Worm (Caenorhabditis elegans) whole organism, L4 larva: ENCODE results near the gene cul-4.

Source experiments
- F26F4.8 ChIP-seq: fragments of 200-800 bp; sonication (Bioruptor generic); conservative IDR thresholded peaks from 2 replicates; pipeline ENCODE4 v1.3.6; 2022; ENCODE audit warnings: missing genetic modification characterization, missing compliant biosample characterization
- F44E2.7 ChIP-seq: fragments of 200-800 bp; sonication (Bioruptor generic); IDR thresholded peaks from 2 replicates; pipeline ENCODE4 v2.1.2; 2022; ENCODE audit warnings: missing genetic modification characterization, missing compliant biosample characterization
- Y48G9A.11 ChIP-seq: fragments of 200-800 bp; sonication (Bioruptor generic); IDR thresholded peaks from 2 replicates; pipeline ENCODE4 v1.3.6; 2022; ENCODE audit warnings: missing genetic modification reagents, missing genetic modification characterization, missing compliant biosample characterization
- Y5F2A.4 ChIP-seq: fragments of 200-800 bp; sonication (Bioruptor generic); optimal IDR thresholded peaks from 2 replicates; lab custom pipeline; 2018; ENCODE audit warnings: mild to moderate bottlenecking, missing genetic modification characterization, missing compliant biosample characterization
- ZK337.2 ChIP-seq: fragments of 200-800 bp; sonication (Bioruptor generic); IDR thresholded peaks from 2 replicates; pipeline ENCODE4 v1.3.6; 2022; ENCODE audit warnings: missing genetic modification reagents, missing genetic modification characterization, missing compliant biosample characterization
- ZK546.5 ChIP-seq, 2 experiments: sonication (generic microtip); optimal IDR thresholded peaks; 2 replicates each; lab custom pipeline; 2017; ENCODE audit warnings: missing biosample characterization in 2 of 2, missing genetic modification characterization in 2 of 2
- aha-1 ChIP-seq: fragments of 150-350 bp; peaks from one replicate; lab custom pipeline; 2014; ENCODE audit warnings: missing biosample characterization, missing genetic modification characterization
- aly-2 ChIP-seq: sonication (generic microtip); optimal IDR thresholded peaks from 2 replicates; lab custom pipeline; 2018; ENCODE audit warnings: missing biosample characterization, missing genetic modification characterization
- ces-1 ChIP-seq: fragments of 150-350 bp; sonication (generic microtip); optimal IDR thresholded peaks from 4 replicates; lab custom pipeline; 2014; ENCODE audit warnings: missing biosample characterization, missing genetic modification reagents, missing genetic modification characterization
- cey-2 ChIP-seq: sonication (generic microtip); optimal IDR thresholded peaks from 3 replicates; lab custom pipeline; 2017; ENCODE audit warnings: missing genetic modification characterization, mild to moderate bottlenecking, missing compliant biosample characterization, antibody characterized with exemption, borderline replicate concordance; ENCODE audit not compliant: insufficient read depth
- ctbp-1 ChIP-seq: fragments of 200-800 bp; sonication (Bioruptor generic); IDR thresholded peaks from 2 replicates; pipeline ENCODE4 v1.3.6; 2022; ENCODE audit warnings: missing genetic modification reagents, missing genetic modification characterization, missing compliant biosample characterization
- daf-16 ChIP-seq, 3 experiments: sonication (generic microtip); optimal IDR thresholded peaks; 2 replicates each; lab custom pipeline; 2016 to 2017; ENCODE audit warnings: missing genetic modification characterization in 3 of 3, missing genetic modification reagents in 3 of 3, mild to moderate bottlenecking in 2 of 3, missing compliant biosample characterization in 2 of 3, missing biosample characterization in 1 of 3, moderate library complexity in 1 of 3
- daf-8 ChIP-seq: fragments of 200-800 bp; sonication (Bioruptor generic); IDR thresholded peaks from 2 replicates; pipeline ENCODE4 v1.3.6; 2022; ENCODE audit warnings: missing genetic modification characterization, missing compliant biosample characterization
- dmd-6 ChIP-seq: fragments of 200-800 bp; sonication (Bioruptor generic); IDR thresholded peaks from 2 replicates; pipeline ENCODE4 v1.3.6; 2022; ENCODE audit warnings: missing genetic modification reagents, missing genetic modification characterization, missing compliant biosample characterization
- dve-1 ChIP-seq: sonication (generic microtip); optimal IDR thresholded peaks from 2 replicates; lab custom pipeline; 2017; ENCODE audit warnings: antibody characterized with exemption, mild to moderate bottlenecking, missing genetic modification characterization, missing compliant biosample characterization; ENCODE audit not compliant: insufficient read depth
- fkh-10 ChIP-seq: fragments of 150-350 bp; optimal IDR thresholded peaks from 2 replicates; lab custom pipeline; 2014; ENCODE audit warnings: missing biosample characterization, missing genetic modification reagents, missing genetic modification characterization
- hif-1 ChIP-seq, 2 experiments: sonication (generic microtip); optimal IDR thresholded peaks; 2 replicates each; lab custom pipeline; 2016 to 2017; ENCODE audit warnings: missing compliant biosample characterization in 2 of 2, missing genetic modification characterization in 2 of 2, missing genetic modification reagents in 2 of 2, missing genotype in 2 of 2, mild to moderate bottlenecking in 1 of 2
- hlh-11 ChIP-seq: fragments of 200-800 bp; sonication (Bioruptor generic); optimal IDR thresholded peaks from 2 replicates; lab custom pipeline; 2018; ENCODE audit warnings: mild to moderate bottlenecking, missing genetic modification characterization, missing compliant biosample characterization
- hlh-30 ChIP-seq: sonication (generic microtip); optimal IDR thresholded peaks from 2 replicates; lab custom pipeline; 2017; ENCODE audit warnings: antibody characterized with exemption, mild to moderate bottlenecking, missing genetic modification characterization, missing compliant biosample characterization; ENCODE audit not compliant: insufficient read depth
- jun-1 ChIP-seq: fragments of 150-350 bp; optimal IDR thresholded peaks from 2 replicates; lab custom pipeline; 2014; ENCODE audit warnings: missing biosample characterization, missing genetic modification reagents, missing genetic modification characterization
- lin-1 ChIP-seq: fragments of 200-800 bp; sonication (Bioruptor generic); IDR thresholded peaks from 2 replicates; pipeline ENCODE4 v1.3.6; 2022; ENCODE audit warnings: missing genetic modification reagents, missing genetic modification characterization, missing compliant biosample characterization
- lin-15B ChIP-seq: fragments of 150-350 bp; sonication (generic microtip); optimal IDR thresholded peaks from 3 replicates; lab custom pipeline; 2014; ENCODE audit warnings: missing biosample characterization, missing genetic modification characterization
- lin-38 ChIP-seq: fragments of 200-800 bp; sonication (Bioruptor generic); IDR thresholded peaks from 2 replicates; pipeline ENCODE4 v1.3.6; 2022; ENCODE audit warnings: missing genetic modification reagents, missing genetic modification characterization, missing compliant biosample characterization
- lir-3 ChIP-seq: sonication (generic microtip); optimal IDR thresholded peaks from 2 replicates; lab custom pipeline; 2016; ENCODE audit warnings: mild to moderate bottlenecking, missing genetic modification characterization, missing compliant biosample characterization
- lsy-2 ChIP-seq, 2 experiments: fragments of 150-350 bp in 1 of 2; sonication (generic microtip) in 1 of 2; optimal IDR thresholded peaks; 2 replicates each; lab custom pipeline; 2014 to 2017; ENCODE audit warnings: missing biosample characterization in 2 of 2, missing genetic modification characterization in 2 of 2
- mdl-1 ChIP-seq, 2 experiments: fragments of 150-350 bp in 1 of 2; sonication (generic microtip) in 1 of 2; optimal IDR thresholded peaks; 2 replicates each; lab custom pipeline; 2014 to 2017; ENCODE audit warnings: missing biosample characterization in 2 of 2, missing genetic modification characterization in 2 of 2
- mdt-29 ChIP-seq: fragments of 200-800 bp; sonication (Bioruptor generic); IDR thresholded peaks from 2 replicates; pipeline ENCODE4 v1.3.6; 2022; ENCODE audit warnings: missing genetic modification reagents, missing genetic modification characterization, missing compliant biosample characterization
- mep-1 ChIP-seq: fragments of 150-350 bp; sonication (generic microtip); optimal IDR thresholded peaks from 3 replicates; lab custom pipeline; 2014; ENCODE audit warnings: missing biosample characterization, missing genetic modification characterization
- mxl-3 ChIP-seq: fragments of 200-800 bp; sonication (Bioruptor generic); optimal IDR thresholded peaks from 2 replicates; lab custom pipeline; 2018; ENCODE audit warnings: mild to moderate bottlenecking, missing genetic modification characterization, missing compliant biosample characterization
- nhr-10 ChIP-seq: fragments of 150-350 bp; optimal IDR thresholded peaks from 2 replicates; lab custom pipeline; 2014; ENCODE audit warnings: missing biosample characterization, missing genetic modification characterization
- nhr-11 ChIP-seq: fragments of 150-350 bp; optimal IDR thresholded peaks from 2 replicates; lab custom pipeline; 2014; ENCODE audit warnings: missing biosample characterization, missing genetic modification characterization
- nhr-25 ChIP-seq: sonication (generic microtip); optimal IDR thresholded peaks from 2 replicates; lab custom pipeline; 2017; ENCODE audit warnings: missing genetic modification characterization, mild to moderate bottlenecking, missing compliant biosample characterization, antibody characterized with exemption, moderate library complexity, borderline replicate concordance; ENCODE audit not compliant: insufficient read depth
- nhr-28 ChIP-seq: fragments of 150-350 bp; optimal IDR thresholded peaks from 2 replicates; lab custom pipeline; 2014; ENCODE audit warnings: missing biosample characterization, missing genetic modification characterization
- nhr-6 ChIP-seq: fragments of 150-350 bp; optimal IDR thresholded peaks from 2 replicates; lab custom pipeline; 2014; ENCODE audit warnings: missing biosample characterization, missing genetic modification characterization
- nhr-77 ChIP-seq: fragments of 150-350 bp; optimal IDR thresholded peaks from 2 replicates; lab custom pipeline; 2014; ENCODE audit warnings: missing biosample characterization, missing genetic modification characterization
- pha-4 ChIP-seq, 2 experiments: fragments of 150-350 bp in 1 of 2; fragments of 200-800 bp in 1 of 2; sonication (Bioruptor generic) in 1 of 2; IDR thresholded peaks in 1 of 2; optimal IDR thresholded peaks in 1 of 2; 2 replicates each; pipeline versions ENCODE4 v1.3.6 to Lab custom; 2014 to 2022; ENCODE audit warnings: missing genetic modification characterization in 2 of 2, missing genetic modification reagents in 2 of 2, missing biosample characterization in 1 of 2, missing compliant biosample characterization in 1 of 2
- pqm-1 ChIP-seq: sonication (generic microtip); optimal IDR thresholded peaks from 2 replicates; lab custom pipeline; 2017; ENCODE audit warnings: missing biosample characterization, missing genetic modification characterization
- rbr-2 ChIP-seq: sonication (generic microtip); optimal IDR thresholded peaks from 2 replicates; lab custom pipeline; 2016; ENCODE audit warnings: missing genotype, missing genetic modification characterization, missing compliant biosample characterization
- spr-3 ChIP-seq: fragments of 200-800 bp; sonication (Bioruptor generic); optimal IDR thresholded peaks from 2 replicates; lab custom pipeline; 2018; ENCODE audit warnings: mild to moderate bottlenecking, missing genetic modification characterization, missing compliant biosample characterization
- tra-1 ChIP-seq: fragments of 200-800 bp; sonication (Bioruptor generic); IDR thresholded peaks from 2 replicates; pipeline ENCODE4 v1.3.6; 2022; ENCODE audit warnings: missing genetic modification reagents, missing genetic modification characterization, missing compliant biosample characterization
- unc-130 ChIP-seq: sonication (generic microtip); optimal IDR thresholded peaks from 2 replicates; lab custom pipeline; 2016; ENCODE audit warnings: missing genetic modification reagents, missing genetic modification characterization, missing compliant biosample characterization
- unc-39 ChIP-seq: sonication (generic microtip); optimal IDR thresholded peaks from 2 replicates; lab custom pipeline; 2017; ENCODE audit warnings: missing biosample characterization, missing genetic modification characterization
- unc-62 ChIP-seq, 3 experiments: fragments of 150-350 bp in 1 of 3; sonication (generic microtip); optimal IDR thresholded peaks in 2 of 3; peaks in 1 of 3; 1 replicate in 1 of 3; 2 replicates in 2 of 3; lab custom pipeline; 2014 to 2017; ENCODE audit warnings: missing biosample characterization in 3 of 3, missing genetic modification characterization in 3 of 3, missing genetic modification reagents in 3 of 3, missing genotype in 1 of 3
- zip-2 ChIP-seq: fragments of 150-350 bp; optimal IDR thresholded peaks from 2 replicates; lab custom pipeline; 2014; ENCODE audit warnings: missing biosample characterization, missing genetic modification characterization

cul-4 gene

ce11 chrII:7337469-7337893, 35.6 kb downstream of the cul-4 start (continued):
- TF ChIP-seq aha-1 (tag; lab: Kevin White, UChicago) (peak; percentile 97), zip-2 (tag; lab: Kevin White, UChicago) (no peak), dve-1 (tag; lab: Kevin White, UChicago) (peak; percentile 85), spr-3 (GFP tag; lab: Kevin White, UChicago) (no peak), daf-16 (GFP tag; optimal IDR thresholded peaks at IDR 0.05; lab: Kevin White, UChicago) (no peak), daf-16 (tag; optimal IDR thresholded peaks at IDR 0.05; lab: Kevin White, UChicago) (peak; percentile 59), unc-130 (GFP tag; lab: Kevin White, UChicago) (no peak), hif-1 (tag; optimal IDR thresholded peaks at IDR 0.05; lab: Kevin White, UChicago) (peak; percentile 3 to 91), tra-1 (no peak; the same call in 1 of the 2 replicates), pha-4 (GFP tag; IDR thresholded peaks at IDR 0.05; lab: Robert Waterston, UW) (no peak), pha-4 (tag; optimal IDR thresholded peaks at IDR 0.05; lab: Kevin White, UChicago) (peak; percentile 17), pqm-1 (peak; percentile 52)
- TF ChIP-seq, all 104 proteins: peak for 45

ce11 chrII:7338995-7339394, 37.1 kb downstream of the cul-4 start, which contains the start of gene nhr-21:
nhr-21 (plus strand) TSS chrII:7339229.
- TF ChIP-seq lin-1 (0 out of 2 replicates have a peak, but pooled peaks have one; percentile 26), mxl-3 (GFP tag; lab: Kevin White, UChicago) (peak; percentile 64), nhr-28 (tag; lab: Kevin White, UChicago) (peak; percentile 87), ctbp-1 (GFP tag; lab: Robert Waterston, UW) (no peak), fkh-10 (GFP tag; lab: Kevin White, UChicago) (no peak), unc-62 (GFP tag; optimal IDR thresholded peaks at IDR 0.05 in 1 of 2; lab: Kevin White, UChicago) (peak in 1 of 2 experiments; percentile 87), unc-62 (tag; optimal IDR thresholded peaks at IDR 0.05; lab: Kevin White, UChicago) (no peak), hif-1 (tag; optimal IDR thresholded peaks at IDR 0.05; lab: Kevin White, UChicago) (no peak), lin-38 (GFP tag; lab: Robert Waterston, UW) (no peak), aly-2 (tag; lab: Kevin White, UChicago) (no peak), mdl-1 (tag; optimal IDR thresholded peaks at IDR 0.05; lab: Kevin White, UChicago) (peak in 1 of 2 experiments; percentile 76), jun-1 (no peak), Y48G9A.11 (GFP tag; lab: Robert Waterston, UW) (no peak), lsy-2 (tag; optimal IDR thresholded peaks at IDR 0.05; lab: Kevin White, UChicago) (peak in 1 of 2 experiments; percentile 52), dmd-6 (GFP tag; lab: Robert Waterston, UW) (peak; percentile 57; the same call in 1 of the 2 replicates), hlh-30 (tag; lab: Kevin White, UChicago) (peak; percentile 79), mep-1 (tag; lab: Kevin White, UChicago) (peak; percentile 17), ces-1 (GFP tag; lab: Kevin White, UChicago) (no peak), Y5F2A.4 (GFP tag; lab: Kevin White, UChicago) (no peak), nhr-11 (peak; percentile 42), hlh-11 (tag; lab: Kevin White, UChicago) (peak; percentile 70), nhr-25 (tag; lab: Kevin White, UChicago) (peak; percentile 16), cey-2 (tag; lab: Kevin White, UChicago) (peak; percentile 19)
- TF ChIP-seq, all 104 proteins: peak for 13

ce11 chrII:7340703-7341102, 38.8 kb downstream of the cul-4 start:
- TF ChIP-seq F26F4.8 (GFP tag; lab: Robert Waterston, UW) (no peak), nhr-10 (tag; lab: Kevin White, UChicago) (no peak), ZK337.2 (GFP tag; lab: Robert Waterston, UW) (no peak), lir-3 (tag; lab: Kevin White, UChicago) (no peak), unc-39 (no peak), F44E2.7 (GFP tag; lab: Robert Waterston, UW) (no peak), pha-4 (GFP tag; IDR thresholded peaks at IDR 0.05; lab: Robert Waterston, UW) (no peak), pha-4 (tag; optimal IDR thresholded peaks at IDR 0.05; lab: Kevin White, UChicago) (peak; percentile 85), nhr-6 (tag; lab: Kevin White, UChicago) (no peak), Y5F2A.4 (GFP tag; lab: Kevin White, UChicago) (no peak), ZK546.5 (tag; optimal IDR thresholded peaks at IDR 0.05; lab: Kevin White, UChicago) (no peak), rbr-2 (tag; lab: Kevin White, UChicago) (no peak), dmd-6 (GFP tag; lab: Robert Waterston, UW) (0 out of 2 replicates have a peak, but pooled peaks have one; percentile 18), jun-1 (no peak), daf-8 (GFP tag; lab: Robert Waterston, UW) (no peak), hlh-30 (tag; lab: Kevin White, UChicago) (no peak), nhr-77 (tag; lab: Kevin White, UChicago) (no peak), mdt-29 (GFP tag; lab: Robert Waterston, UW) (no peak), nhr-28 (tag; lab: Kevin White, UChicago) (peak; percentile 5), lin-15B (no peak)
